Fruit fly (Drosophila melanogaster) whole organism, embryonic: ENCODE data around the gene pit.

Source experiments
- Aef1 ChIP-seq: fragments of 200-800 bp; sonication (Bioruptor generic); IDR thresholded peaks from 3 replicates; pipeline ENCODE4 v1.3.6; 2022; ENCODE audit warnings: missing biosample characterization, missing genetic modification characterization
- BtbVII ChIP-seq: fragments of 200-800 bp; sonication (Bioruptor generic); optimal IDR thresholded peaks from 3 replicates; lab custom pipeline; 2017; ENCODE audit warnings: missing biosample characterization, mild to moderate bottlenecking, missing genetic modification characterization
- CG10147 ChIP-seq: fragments of 200-800 bp; sonication (Bioruptor generic); optimal IDR thresholded peaks from 2 replicates; lab custom pipeline; 2019; ENCODE audit warnings: missing biosample characterization, mild to moderate bottlenecking, missing genetic modification characterization, moderate library complexity
- CG1024 ChIP-seq: fragments of 200-800 bp; sonication (Bioruptor generic); IDR thresholded peaks from 2 replicates; pipeline ENCODE4 v1.3.6; 2022; ENCODE audit warnings: missing biosample characterization, missing genetic modification characterization
- CG10366 ChIP-seq: fragments of 200-800 bp; sonication (Bioruptor generic); IDR thresholded peaks from 2 replicates; pipeline ENCODE4 v1.3.6; 2022; ENCODE audit warnings: missing biosample characterization, missing genetic modification characterization
- CG10979 ChIP-seq: fragments of 200-800 bp; sonication (Bioruptor generic); optimal IDR thresholded peaks from 2 replicates; lab custom pipeline; 2018; ENCODE audit warnings: missing biosample characterization, mild to moderate bottlenecking, missing genetic modification characterization, moderate library complexity
- CG11456 ChIP-seq: fragments of 200-800 bp; sonication (Bioruptor generic); IDR thresholded peaks from 3 replicates; pipeline ENCODE4 v1.3.6; 2022; ENCODE audit warnings: missing biosample characterization, missing genetic modification characterization
- CG1233 ChIP-seq: fragments of 200-800 bp; sonication (Bioruptor generic); optimal IDR thresholded peaks from 4 replicates; lab custom pipeline; 2018; ENCODE audit warnings: missing biosample characterization, mild to moderate bottlenecking, missing genetic modification characterization
- CG12391 ChIP-seq: fragments of 200-800 bp; sonication (Bioruptor generic); optimal IDR thresholded peaks from 3 replicates; lab custom pipeline; 2018; ENCODE audit warnings: missing biosample characterization, mild to moderate bottlenecking, missing genetic modification characterization, moderate library complexity
- CG14014 ChIP-seq: fragments of 200-800 bp; sonication (Bioruptor generic); IDR thresholded peaks from 2 replicates; pipeline ENCODE4 v1.3.6; 2022; ENCODE audit warnings: missing biosample characterization, missing genetic modification characterization
- CG17802 ChIP-seq: fragments of 200-800 bp; sonication (Bioruptor generic); optimal IDR thresholded peaks from 2 replicates; lab custom pipeline; 2018; ENCODE audit warnings: missing biosample characterization, mild to moderate bottlenecking, missing genetic modification characterization, moderate library complexity
- CG2116 ChIP-seq: fragments of 200-800 bp; sonication (Bioruptor generic); optimal IDR thresholded peaks from 3 replicates; lab custom pipeline; 2018; ENCODE audit warnings: missing biosample characterization, mild to moderate bottlenecking, missing genetic modification characterization
- CG2712 ChIP-seq: fragments of 200-800 bp; optimal IDR thresholded peaks from 3 replicates; lab custom pipeline; 2019; ENCODE audit warnings: missing biosample characterization, mild to moderate bottlenecking, missing genetic modification characterization, moderate library complexity
- CG31224 ChIP-seq: fragments of 200-800 bp; sonication (Bioruptor generic); IDR thresholded peaks from 2 replicates; pipeline ENCODE4 v1.3.6; 2022; ENCODE audit warnings: missing biosample characterization, missing genetic modification characterization
- CG3726 ChIP-seq: fragments of 200-800 bp; sonication (Bioruptor generic); IDR thresholded peaks from 3 replicates; pipeline ENCODE4, ENCODE4 v1.3.6; 2022; ENCODE audit warnings: missing biosample characterization, missing genetic modification characterization
- CG8944 ChIP-seq: fragments of 200-800 bp; sonication (Bioruptor generic); optimal IDR thresholded peaks from 3 replicates; lab custom pipeline; 2016; ENCODE audit warnings: missing biosample characterization, missing genetic modification characterization
- CG9727 ChIP-seq: fragments of 200-800 bp; sonication (Bioruptor generic); optimal IDR thresholded peaks from 3 replicates; lab custom pipeline; 2017; ENCODE audit warnings: missing biosample characterization, mild to moderate bottlenecking, missing genetic modification characterization
- D ChIP-seq, 2 experiments: fragments of 200-800 bp in 1 of 2; fragments of >200 bp in 1 of 2; sonication (Bioruptor generic) in 1 of 2; optimal IDR thresholded peaks; 2 replicates in 1 of 2; 3 replicates in 1 of 2; lab custom pipeline; 2017; ENCODE audit warnings: mild to moderate bottlenecking in 1 of 2, missing biosample characterization in 1 of 2, missing genetic modification characterization in 1 of 2, missing genetic modification reagents in 1 of 2
- Dad ChIP-seq: fragments of 200-800 bp; sonication (Bioruptor generic); optimal IDR thresholded peaks from 3 replicates; lab custom pipeline; 2016; ENCODE audit warnings: missing biosample characterization, missing genetic modification characterization
- Dip3 ChIP-seq: fragments of 200-800 bp; sonication (Bioruptor generic); optimal IDR thresholded peaks from 3 replicates; lab custom pipeline; 2016; ENCODE audit warnings: missing biosample characterization, missing genetic modification characterization
- Doc3 ChIP-seq: fragments of 200-800 bp; sonication (Bioruptor generic); IDR thresholded peaks from 3 replicates; pipeline ENCODE4 v1.3.6; 2022; ENCODE audit warnings: missing biosample characterization, missing genetic modification characterization; ENCODE audit not compliant: partially characterized antibody
- Gsc ChIP-seq: fragments of 200-800 bp; sonication (Bioruptor generic); IDR thresholded peaks from 2 replicates; pipeline ENCODE4 v1.3.6; 2022; ENCODE audit warnings: missing biosample characterization, missing genetic modification characterization
- MBD-R2 ChIP-seq: fragments of 200-800 bp; sonication (Bioruptor generic); IDR thresholded peaks from 2 replicates; pipeline ENCODE4 v1.3.6; 2022; ENCODE audit warnings: missing biosample characterization, missing genetic modification characterization
- MTF-1 ChIP-seq: fragments of 200-800 bp; sonication (Bioruptor generic); optimal IDR thresholded peaks from 2 replicates; lab custom pipeline; 2018; ENCODE audit warnings: missing biosample characterization, mild to moderate bottlenecking, missing genetic modification characterization, borderline replicate concordance
- Max ChIP-seq: fragments of 200-800 bp; sonication (Bioruptor generic); optimal IDR thresholded peaks from 2 replicates; lab custom pipeline; 2016; ENCODE audit warnings: missing biosample characterization, mild to moderate bottlenecking, missing genetic modification characterization
- Med ChIP-seq: fragments of 200-800 bp; sonication (Bioruptor generic); peaks from one replicate; lab custom pipeline; 2016; ENCODE audit warnings: missing biosample characterization, missing genetic modification characterization, mild to moderate bottlenecking, inconsistent platforms, moderate library complexity
- Meics ChIP-seq: fragments of 200-800 bp; sonication (Bioruptor generic); optimal IDR thresholded peaks from 2 replicates; lab custom pipeline; 2017; ENCODE audit warnings: missing biosample characterization, mild to moderate bottlenecking, missing genetic modification characterization
- NC2α ChIP-seq: fragments of 200-800 bp; sonication (Bioruptor generic); optimal IDR thresholded peaks from 2 replicates; lab custom pipeline; 2016; ENCODE audit warnings: missing biosample characterization, missing genetic modification characterization
- NfI ChIP-seq: fragments of 200-800 bp; sonication (Bioruptor generic); optimal IDR thresholded peaks from 3 replicates; lab custom pipeline; 2018; ENCODE audit warnings: missing biosample characterization, mild to moderate bottlenecking, missing genetic modification characterization, moderate library complexity
- Oli ChIP-seq: fragments of 200-800 bp; sonication (Bioruptor generic); optimal IDR thresholded peaks from 2 replicates; lab custom pipeline; 2018; ENCODE audit warnings: missing biosample characterization, mild to moderate bottlenecking, missing genetic modification characterization, moderate library complexity
- Sin3A ChIP-seq: fragments of >200 bp; optimal IDR thresholded peaks from 2 replicates; lab custom pipeline; 2018
- abd-A ChIP-seq: fragments of 200-800 bp; sonication (Bioruptor generic); optimal IDR thresholded peaks from 3 replicates; lab custom pipeline; 2019; ENCODE audit warnings: missing biosample characterization, mild to moderate bottlenecking, missing genetic modification characterization, moderate library complexity
- eve ChIP-seq, 2 experiments: fragments of >200 bp; optimal IDR thresholded peaks; 2 replicates each; lab custom pipeline; 2017; ENCODE audit warnings: missing biosample characterization in 2 of 2, missing genetic modification characterization in 2 of 2
- fd96Cb ChIP-seq: fragments of 200-800 bp; sonication (Bioruptor generic); optimal IDR thresholded peaks from 2 replicates; lab custom pipeline; 2018; ENCODE audit warnings: missing biosample characterization, mild to moderate bottlenecking, missing genetic modification characterization, moderate library complexity
- gem ChIP-seq: fragments of 200-800 bp; sonication (Bioruptor generic); optimal IDR thresholded peaks from 2 replicates; lab custom pipeline; 2019; ENCODE audit warnings: missing biosample characterization, mild to moderate bottlenecking, missing genetic modification characterization, moderate library complexity
- hbn ChIP-seq: fragments of 200-800 bp; sonication (Bioruptor generic); IDR thresholded peaks from 2 replicates; pipeline ENCODE4 v1.3.6; 2022; ENCODE audit warnings: missing biosample characterization, missing genetic modification characterization; ENCODE audit not compliant: partially characterized antibody
- hth ChIP-seq: fragments of >200 bp; optimal IDR thresholded peaks from 2 replicates; lab custom pipeline; 2017; ENCODE audit warnings: inconsistent platforms
- lab ChIP-seq: fragments of 200-800 bp; sonication (Bioruptor generic); optimal IDR thresholded peaks from 3 replicates; lab custom pipeline; 2017; ENCODE audit warnings: missing biosample characterization, missing genetic modification characterization, mild to moderate bottlenecking, moderate library complexity, missing genetic modification reagents
- org-1 ChIP-seq: fragments of 200-800 bp; sonication (Bioruptor generic); optimal IDR thresholded peaks from 2 replicates; lab custom pipeline; 2017; ENCODE audit warnings: missing biosample characterization, missing genetic modification characterization
- pan ChIP-seq, 4 experiments: fragments of >200 bp in 3 of 4; fragments of 200-800 bp in 1 of 4; sonication (Bioruptor generic) in 1 of 4; optimal IDR thresholded peaks in 3 of 4; IDR thresholded peaks in 1 of 4; 2 replicates each; pipeline versions ENCODE4 v1.3.6 to Lab custom; 2017 to 2022; ENCODE audit warnings: missing biosample characterization in 2 of 4, missing genetic modification characterization in 2 of 4, mixed read lengths in 1 of 4
- pros ChIP-seq: fragments of 200-800 bp; sonication (Bioruptor generic); optimal IDR thresholded peaks from 3 replicates; lab custom pipeline; 2019; ENCODE audit warnings: missing biosample characterization, mild to moderate bottlenecking, missing genetic modification characterization, moderate library complexity
- schlank ChIP-seq: fragments of 200-800 bp; sonication (Bioruptor generic); optimal IDR thresholded peaks from 2 replicates; lab custom pipeline; 2018; ENCODE audit warnings: missing biosample characterization, mild to moderate bottlenecking, missing genetic modification characterization
- sim ChIP-seq: fragments of 200-800 bp; sonication (Bioruptor generic); IDR thresholded peaks from 2 replicates; pipeline ENCODE4 v1.3.6; 2022; ENCODE audit warnings: missing biosample characterization, missing genetic modification characterization
- sqz ChIP-seq: fragments of 200-800 bp; sonication (Bioruptor generic); optimal IDR thresholded peaks from 3 replicates; lab custom pipeline; 2018; ENCODE audit warnings: missing biosample characterization, mild to moderate bottlenecking, missing genetic modification characterization
- stwl ChIP-seq: fragments of 200-800 bp; sonication (Bioruptor generic); optimal IDR thresholded peaks from 3 replicates; lab custom pipeline; 2018; ENCODE audit warnings: missing biosample characterization, mild to moderate bottlenecking, missing genetic modification characterization, moderate library complexity
- tll ChIP-seq, 2 experiments: fragments of 200-800 bp in 1 of 2; fragments of >200 bp in 1 of 2; sonication (Bioruptor generic) in 1 of 2; optimal IDR thresholded peaks; 2 replicates each; lab custom pipeline; 2017 to 2019; ENCODE audit warnings: missing biosample characterization in 2 of 2, missing genetic modification characterization in 2 of 2, mild to moderate bottlenecking in 1 of 2, moderate library complexity in 1 of 2
- ttk ChIP-seq: fragments of 200-800 bp; sonication (Bioruptor generic); IDR thresholded peaks from 2 replicates; pipeline ENCODE4 v2.1.2; 2022; ENCODE audit warnings: missing biosample characterization, missing genetic modification characterization

pit gene

dm6 chr3R:22026922-22027742 lies 7.0 kb upstream of the pit start, which contains the start of the genes Cchl and ND-42 (continued):
- TF ChIP-seq pan (optimal IDR thresholded peaks at IDR 0.05; lab: Kevin White, UChicago) (no peak), pan (GFP tag; optimal IDR thresholded peaks at IDR 0.05 in 1 of 2, IDR thresholded peaks at IDR 0.05 in 1 of 2) (peak in 1 of 2 experiments; percentile 62), hbn (GFP tag; lab: Robert Waterston, UW) (peak; percentile 59; the same call in 1 of the 2 replicates), CG31224 (peak; percentile 41), Sin3A (lab: Kevin White, UChicago) (peak; percentile 57), ttk (peak; percentile 50; the same call in 1 of the 2 replicates), CG2116 (GFP tag; lab: Kevin White, UChicago) (peak; percentile 81), Aef1 (GFP tag; lab: Robert Waterston, UW) (peak; percentile 73; the same call in 2 of the 3 replicates), CG9727 (GFP tag; lab: Kevin White, UChicago) (peak; percentile 84), tll (GFP tag; optimal IDR thresholded peaks at IDR 0.05; lab: Kevin White, UChicago) (peak in 1 of 2 experiments; percentile 14), org-1 (peak; percentile 63), CG3726 (GFP tag; lab: Robert Waterston, UW) (0 out of 3 replicates have a peak, but pooled peaks have one; percentile 15), CG14014 (GFP tag; lab: Robert Waterston, UW) (peak; percentile 56; the same call in 1 of the 2 replicates), CG2712 (tag; lab: Kevin White, UChicago) (peak; percentile 85), fd96Cb (tag; lab: Kevin White, UChicago) (peak; percentile 69), hth (lab: Kevin White, UChicago) (no peak), sim (GFP tag; lab: Robert Waterston, UW) (no peak), CG10366 (GFP tag; lab: Robert Waterston, UW) (peak; percentile 55), CG1233 (peak; percentile 74), Max (GFP tag; lab: Kevin White, UChicago) (peak; percentile 84), Dad (GFP tag; lab: Kevin White, UChicago) (peak; percentile 54), stwl (tag; lab: Kevin White, UChicago) (peak; percentile 92), Meics (GFP tag; lab: Kevin White, UChicago) (peak; percentile 83), CG8944 (GFP tag; lab: Kevin White, UChicago) (peak; percentile 62), gem (no peak), abd-A (tag; lab: Kevin White, UChicago) (no peak), Med (peak; percentile 97), MTF-1 (GFP tag; lab: Kevin White, UChicago) (peak; percentile 23), NfI (GFP tag; lab: Kevin White, UChicago) (peak; percentile 79), lab (GFP tag; lab: Kevin White, UChicago) (no peak), CG10147 (GFP tag; lab: Kevin White, UChicago) (peak; percentile 64), CG10979 (tag; lab: Kevin White, UChicago) (peak; percentile 70), BtbVII (GFP tag; lab: Kevin White, UChicago) (no peak), Dip3 (GFP tag; lab: Kevin White, UChicago) (peak; percentile 71), CG1024 (no peak), pros (GFP tag; lab: Kevin White, UChicago) (no peak), CG12391 (tag; lab: Kevin White, UChicago) (peak; percentile 90), sqz (GFP tag; lab: Kevin White, UChicago) (no peak), D (optimal IDR thresholded peaks at IDR 0.05; lab: Kevin White, UChicago) (no peak), D (GFP tag; optimal IDR thresholded peaks at IDR 0.05; lab: Kevin White, UChicago) (peak; percentile 48), Doc3 (peak; percentile 63), CG17802 (tag; lab: Kevin White, UChicago) (peak; percentile 14), NC2α (GFP tag; lab: Kevin White, UChicago) (peak; percentile 68), schlank (tag; lab: Kevin White, UChicago) (peak; percentile 35), Oli (tag; lab: Kevin White, UChicago) (peak; percentile 76), CG11456 (GFP tag; lab: Robert Waterston, UW) (peak; percentile 67), MBD-R2 (GFP tag; lab: Robert Waterston, UW) (peak; percentile 70), Gsc (GFP tag; lab: Robert Waterston, UW) (no peak), eve (GFP tag; optimal IDR thresholded peaks at IDR 0.05; lab: Kevin White, UChicago) (no peak)
